Worm (Caenorhabditis elegans): Measurements from ENCODE around the gene srg-26.
"Not testable (repeated sequence)": the region's sequence is repeated elsewhere in the genome, so short reads cannot be mapped to it uniquely, and the experiment has no call there.

- peak; percentile 2 for TF ChIP-seq ets-4 (tag; optimal IDR thresholded peaks at IDR 0.05)
- peak; percentile 87 for TF ChIP-seq pag-3 (tag; optimal IDR thresholded peaks at IDR 0.05; ENCODE audit: borderline replicate concordance)
- TF ChIP-seq ama-1 (optimal IDR thresholded peaks at IDR 0.05); nfya-1 (tag; optimal IDR thresholded peaks at IDR 0.05); T23F11.4 (GFP tag; optimal IDR thresholded peaks at IDR 0.05); pha-4 (tag; optimal IDR thresholded peaks at IDR 0.05): not testable (repeated sequence)
- TF ChIP-seq ztf-16 (tag; optimal IDR thresholded peaks at IDR 0.05): peak; percentile 45
- TF ChIP-seq lim-6 (tag; optimal IDR thresholded peaks at IDR 0.05): peak; percentile 47
Observed at ce11 chrV:5284270-5284980, 46.6 kb upstream of the srg-26 start.
